Fruit fly (Drosophila melanogaster) whole organism, embryonic: ENCODE results near the gene Arl8.
A peak's percentile ranks its signal among the peaks of the same experiment; 100 is the strongest.

Experiments used
- Asciz ChIP-seq: fragments of 200-800 bp; sonication (Bioruptor generic); optimal IDR thresholded peaks from 2 replicates; lab custom pipeline; 2017; ENCODE audit warnings: missing biosample characterization, mild to moderate bottlenecking, missing genetic modification characterization, missing genetic modification reagents
- BtbVII ChIP-seq: fragments of 200-800 bp; sonication (Bioruptor generic); optimal IDR thresholded peaks from 3 replicates; lab custom pipeline; 2017; ENCODE audit warnings: missing biosample characterization, mild to moderate bottlenecking, missing genetic modification characterization
- CG11560 ChIP-seq: fragments of 200-800 bp; sonication (Bioruptor generic); IDR thresholded peaks from 3 replicates; pipeline ENCODE4 v1.3.6; 2022; ENCODE audit warnings: missing biosample characterization, missing genetic modification characterization
- CG12155 ChIP-seq: fragments of 200-800 bp; sonication (Bioruptor generic); optimal IDR thresholded peaks from 3 replicates; lab custom pipeline; 2016; ENCODE audit warnings: missing biosample characterization, missing genetic modification characterization
- CG12236 ChIP-seq: fragments of 200-800 bp; sonication (Bioruptor generic); optimal IDR thresholded peaks from 2 replicates; lab custom pipeline; 2016; ENCODE audit warnings: missing biosample characterization, missing genetic modification characterization
- CG12299 ChIP-seq: fragments of 200-800 bp; sonication (Bioruptor generic); optimal IDR thresholded peaks from 2 replicates; lab custom pipeline; 2018; ENCODE audit warnings: missing biosample characterization, mild to moderate bottlenecking, missing genetic modification characterization
- CG13123 ChIP-seq: fragments of 200-800 bp; sonication (Bioruptor generic); optimal IDR thresholded peaks from 2 replicates; lab custom pipeline; 2016; ENCODE audit warnings: missing biosample characterization, missing genetic modification characterization
- CG13894 ChIP-seq: fragments of 200-800 bp; sonication (Bioruptor generic); optimal IDR thresholded peaks from 3 replicates; lab custom pipeline; 2018; ENCODE audit warnings: missing biosample characterization, mild to moderate bottlenecking, missing genetic modification characterization, moderate library complexity
- CG14710 ChIP-seq: fragments of 200-800 bp; sonication (Bioruptor generic); optimal IDR thresholded peaks from 3 replicates; lab custom pipeline; 2019; ENCODE audit warnings: missing biosample characterization, mild to moderate bottlenecking, missing genetic modification characterization, moderate library complexity
- CG14965 ChIP-seq: fragments of 200-800 bp; sonication (Bioruptor generic); optimal IDR thresholded peaks from 2 replicates; lab custom pipeline; 2016; ENCODE audit warnings: missing biosample characterization, missing genetic modification characterization, borderline replicate concordance
- CG15514 ChIP-seq: fragments of 200-800 bp; sonication (Bioruptor generic); optimal IDR thresholded peaks from 3 replicates; lab custom pipeline; 2017; ENCODE audit warnings: missing biosample characterization, missing genetic modification characterization, mild to moderate bottlenecking, moderate library complexity, missing genetic modification reagents
- CG17359 ChIP-seq: fragments of 200-800 bp; sonication (Bioruptor generic); optimal IDR thresholded peaks from 3 replicates; lab custom pipeline; 2018; ENCODE audit warnings: missing biosample characterization, mild to moderate bottlenecking, missing genetic modification characterization, moderate library complexity
- CG17829 ChIP-seq: fragments of 200-800 bp; optimal IDR thresholded peaks from 2 replicates; lab custom pipeline; 2019; ENCODE audit warnings: missing biosample characterization, mild to moderate bottlenecking, missing genetic modification characterization, moderate library complexity
- CG18262 ChIP-seq: fragments of 200-800 bp; optimal IDR thresholded peaks from 3 replicates; lab custom pipeline; 2019; ENCODE audit warnings: missing biosample characterization, mild to moderate bottlenecking, missing genetic modification characterization, moderate library complexity
- CG2199 ChIP-seq: fragments of 200-800 bp; sonication (Bioruptor generic); IDR thresholded peaks from 3 replicates; pipeline ENCODE4 v1.3.6; 2022; ENCODE audit warnings: missing biosample characterization, missing genetic modification characterization
- CG2875 ChIP-seq: fragments of 200-800 bp; sonication (Bioruptor generic); optimal IDR thresholded peaks from 2 replicates; lab custom pipeline; 2017; ENCODE audit warnings: missing biosample characterization, mild to moderate bottlenecking, missing genetic modification characterization, missing genetic modification reagents
- CG4820 ChIP-seq: fragments of 200-800 bp; sonication (Bioruptor generic); optimal IDR thresholded peaks from 3 replicates; lab custom pipeline; 2016; ENCODE audit warnings: missing biosample characterization, missing genetic modification characterization
- CG7987 ChIP-seq: fragments of 200-800 bp; sonication (Bioruptor generic); optimal IDR thresholded peaks from 2 replicates; lab custom pipeline; 2018; ENCODE audit warnings: missing biosample characterization, mild to moderate bottlenecking, missing genetic modification characterization, moderate library complexity
- CG8089 ChIP-seq: fragments of 200-800 bp; sonication (Bioruptor generic); optimal IDR thresholded peaks from 3 replicates; lab custom pipeline; 2016; ENCODE audit warnings: missing biosample characterization, missing genetic modification characterization
- CG8924 ChIP-seq: fragments of 200-800 bp; optimal IDR thresholded peaks from 3 replicates; lab custom pipeline; 2019; ENCODE audit warnings: missing biosample characterization, mild to moderate bottlenecking, missing genetic modification characterization, moderate library complexity
- CG9215 ChIP-seq: fragments of 200-800 bp; sonication (Bioruptor generic); IDR thresholded peaks from 2 replicates; pipeline ENCODE4 v1.3.6; 2022; ENCODE audit warnings: missing biosample characterization, missing genetic modification characterization
- Eip74EF ChIP-seq, 2 experiments: fragments of 200-800 bp in 1 of 2; fragments of >200 bp in 1 of 2; sonication (Bioruptor generic) in 1 of 2; optimal IDR thresholded peaks; 2 replicates each; lab custom pipeline; 2017 to 2019; ENCODE audit warnings: missing biosample characterization in 2 of 2, missing genetic modification characterization in 2 of 2, mild to moderate bottlenecking in 1 of 2, moderate library complexity in 1 of 2
- Fer1 ChIP-seq: fragments of 200-800 bp; sonication (Bioruptor generic); optimal IDR thresholded peaks from 2 replicates; lab custom pipeline; 2017; ENCODE audit warnings: missing biosample characterization, mild to moderate bottlenecking, missing genetic modification characterization
- Meics ChIP-seq: fragments of 200-800 bp; sonication (Bioruptor generic); optimal IDR thresholded peaks from 2 replicates; lab custom pipeline; 2017; ENCODE audit warnings: missing biosample characterization, mild to moderate bottlenecking, missing genetic modification characterization
- NC2β ChIP-seq: fragments of 200-800 bp; sonication (Bioruptor generic); optimal IDR thresholded peaks from 2 replicates; lab custom pipeline; 2016; ENCODE audit warnings: missing biosample characterization, missing genetic modification characterization
- NfI ChIP-seq: fragments of 200-800 bp; sonication (Bioruptor generic); optimal IDR thresholded peaks from 3 replicates; lab custom pipeline; 2018; ENCODE audit warnings: missing biosample characterization, mild to moderate bottlenecking, missing genetic modification characterization, moderate library complexity
- Side ChIP-seq: fragments of 200-800 bp; sonication (Bioruptor generic); optimal IDR thresholded peaks from 2 replicates; lab custom pipeline; 2016; ENCODE audit warnings: missing biosample characterization, missing genetic modification characterization
- Sin3A ChIP-seq: fragments of >200 bp; optimal IDR thresholded peaks from 2 replicates; lab custom pipeline; 2018
- Sox100B ChIP-seq: fragments of 200-800 bp; sonication (Bioruptor generic); optimal IDR thresholded peaks from 3 replicates; lab custom pipeline; 2018; ENCODE audit warnings: missing biosample characterization, mild to moderate bottlenecking, missing genetic modification characterization
- Vsx1 ChIP-seq: fragments of 200-800 bp; sonication (Bioruptor generic); optimal IDR thresholded peaks from 2 replicates; lab custom pipeline; 2017; ENCODE audit warnings: missing biosample characterization, mild to moderate bottlenecking, missing genetic modification characterization, missing genetic modification reagents
- ap ChIP-seq: fragments of 200-800 bp; sonication (Bioruptor generic); IDR thresholded peaks from 2 replicates; pipeline ENCODE4 v1.3.6; 2022; ENCODE audit warnings: missing biosample characterization, missing genetic modification characterization
- bigmax ChIP-seq: fragments of 200-800 bp; sonication (Bioruptor generic); optimal IDR thresholded peaks from 2 replicates; lab custom pipeline; 2018; ENCODE audit warnings: missing biosample characterization, mild to moderate bottlenecking, missing genetic modification characterization
- caup ChIP-seq: fragments of 200-800 bp; sonication (Bioruptor generic); optimal IDR thresholded peaks from 3 replicates; lab custom pipeline; 2017; ENCODE audit warnings: missing biosample characterization, mild to moderate bottlenecking, missing genetic modification characterization, moderate library complexity; ENCODE audit not compliant: severe bottlenecking
- dmrt11E ChIP-seq: fragments of 200-800 bp; sonication (Bioruptor generic); optimal IDR thresholded peaks from 3 replicates; lab custom pipeline; 2018; ENCODE audit warnings: missing biosample characterization, mild to moderate bottlenecking, missing genetic modification characterization, moderate library complexity
- eve ChIP-seq, 2 experiments: fragments of >200 bp; optimal IDR thresholded peaks; 2 replicates each; lab custom pipeline; 2017; ENCODE audit warnings: missing biosample characterization in 2 of 2, missing genetic modification characterization in 2 of 2
- gsb-n ChIP-seq: fragments of 200-800 bp; sonication (Bioruptor generic); optimal IDR thresholded peaks from 3 replicates; lab custom pipeline; 2018; ENCODE audit warnings: missing biosample characterization, mild to moderate bottlenecking, missing genetic modification characterization
- insv ChIP-seq, 2 experiments: fragments of 200-800 bp; sonication (Bioruptor generic); optimal IDR thresholded peaks; 3 replicates each; lab custom pipeline; 2016 to 2018; ENCODE audit warnings: missing biosample characterization in 2 of 2, missing genetic modification characterization in 2 of 2
- kay ChIP-seq: fragments of 200-800 bp; sonication (Bioruptor generic); optimal IDR thresholded peaks from 2 replicates; lab custom pipeline; 2016; ENCODE audit warnings: missing biosample characterization, missing genetic modification characterization
- nom ChIP-seq: fragments of 200-800 bp; sonication (Bioruptor generic); optimal IDR thresholded peaks from 2 replicates; lab custom pipeline; 2017; ENCODE audit warnings: missing biosample characterization, missing genetic modification characterization, mild to moderate bottlenecking, moderate library complexity, missing genetic modification reagents
- odd ChIP-seq: fragments of 200-800 bp; sonication (Bioruptor generic); optimal IDR thresholded peaks from 2 replicates; lab custom pipeline; 2017; ENCODE audit warnings: missing biosample characterization, mild to moderate bottlenecking, missing genetic modification characterization
- onecut ChIP-seq: fragments of 200-800 bp; sonication (Bioruptor generic); IDR thresholded peaks from 2 replicates; pipeline ENCODE4 v1.3.6; 2022; ENCODE audit warnings: missing biosample characterization, missing genetic modification characterization
- pan ChIP-seq, 4 experiments: fragments of >200 bp in 3 of 4; fragments of 200-800 bp in 1 of 4; sonication (Bioruptor generic) in 1 of 4; optimal IDR thresholded peaks in 3 of 4; IDR thresholded peaks in 1 of 4; 2 replicates each; pipeline versions ENCODE4 v1.3.6 to Lab custom; 2017 to 2022; ENCODE audit warnings: missing biosample characterization in 2 of 4, missing genetic modification characterization in 2 of 4, mixed read lengths in 1 of 4
- psq ChIP-seq: fragments of 200-800 bp; sonication (Bioruptor generic); optimal IDR thresholded peaks from 2 replicates; lab custom pipeline; 2017; ENCODE audit warnings: missing biosample characterization, missing genetic modification characterization
- pum ChIP-seq: fragments of 200-800 bp; sonication (Bioruptor generic); optimal IDR thresholded peaks from 2 replicates; lab custom pipeline; 2016; ENCODE audit warnings: missing biosample characterization, missing genetic modification characterization
- schlank ChIP-seq: fragments of 200-800 bp; sonication (Bioruptor generic); optimal IDR thresholded peaks from 2 replicates; lab custom pipeline; 2018; ENCODE audit warnings: missing biosample characterization, mild to moderate bottlenecking, missing genetic modification characterization
- sens ChIP-seq: fragments of 200-800 bp; sonication (Bioruptor generic); peaks from one replicate; lab custom pipeline; 2016; ENCODE audit warnings: missing biosample characterization, missing genetic modification characterization
- seq ChIP-seq: fragments of 200-800 bp; sonication (Bioruptor generic); IDR thresholded peaks from 2 replicates; pipeline ENCODE4 v1.3.6; 2022; ENCODE audit warnings: missing biosample characterization, missing genetic modification characterization
- sqz ChIP-seq: fragments of 200-800 bp; sonication (Bioruptor generic); optimal IDR thresholded peaks from 3 replicates; lab custom pipeline; 2018; ENCODE audit warnings: missing biosample characterization, mild to moderate bottlenecking, missing genetic modification characterization
- stwl ChIP-seq: fragments of 200-800 bp; sonication (Bioruptor generic); optimal IDR thresholded peaks from 3 replicates; lab custom pipeline; 2018; ENCODE audit warnings: missing biosample characterization, mild to moderate bottlenecking, missing genetic modification characterization, moderate library complexity

Arl8 gene

DNA sequence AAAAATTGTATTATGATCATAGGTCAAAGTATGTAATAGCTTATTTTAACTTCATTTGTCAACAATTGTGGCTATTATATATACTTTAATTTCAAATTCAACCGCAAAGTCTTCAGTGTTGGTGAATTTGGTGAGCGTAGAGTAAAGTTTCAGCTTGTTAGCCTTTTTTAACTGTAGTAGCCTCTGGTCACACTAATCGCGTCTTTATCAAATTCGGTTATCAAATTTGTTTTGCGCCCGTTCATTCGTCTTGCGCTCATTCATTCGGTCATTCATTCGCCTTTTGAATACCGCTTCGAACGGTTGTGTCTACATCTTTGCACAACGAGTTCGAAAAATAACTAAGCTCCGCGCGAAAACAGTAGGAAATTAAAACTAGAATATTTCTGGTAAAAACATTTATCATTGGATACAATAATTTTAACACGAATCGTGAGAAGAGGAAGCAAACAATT, 21.3 kb upstream of the Arl8 start, which contains the start of gene puc (continued):
- TF ChIP-seq odd (peak; percentile 22), Meics (peak; percentile 31), CG14965 (no peak), nom (GFP tag; lab: Kevin White, UChicago) (peak; percentile 68), BtbVII (GFP tag; lab: Kevin White, UChicago) (peak; percentile 5), sens (GFP tag; lab: Kevin White, UChicago) (peak; percentile 79), sqz (peak; percentile 8), Vsx1 (GFP tag; lab: Kevin White, UChicago) (no peak), schlank (peak; percentile 51), insv (GFP tag; optimal IDR thresholded peaks at IDR 0.05; lab: Kevin White, UChicago) (peak in 1 of 2 experiments; percentile 45), seq (GFP tag; lab: Robert Waterston, UW) (no peak), kay (GFP tag; lab: Kevin White, UChicago) (peak; percentile 5), CG4820 (GFP tag; lab: Kevin White, UChicago) (peak; percentile 10), CG13123 (GFP tag; lab: Kevin White, UChicago) (no peak), gsb-n (tag; lab: Kevin White, UChicago) (peak; percentile 30), CG8089 (GFP tag; lab: Kevin White, UChicago) (no peak), CG2199 (GFP tag; lab: Robert Waterston, UW) (no peak), Asciz (GFP tag; lab: Kevin White, UChicago) (peak; percentile 30), Eip74EF (GFP tag; optimal IDR thresholded peaks at IDR 0.05; lab: Kevin White, UChicago) (peak in 1 of 2 experiments; percentile 35), CG11560 (tag; lab: Robert Waterston, UW) (no peak), pum (GFP tag; lab: Kevin White, UChicago) (peak; percentile 12), CG7987 (GFP tag; lab: Kevin White, UChicago) (peak; percentile 72), CG14710 (tag; lab: Kevin White, UChicago) (peak; percentile 59), CG8924 (peak; percentile 70), CG13894 (tag; lab: Kevin White, UChicago) (peak; percentile 70), CG9215 (GFP tag; lab: Robert Waterston, UW) (no peak), Side (peak; percentile 49), CG12155 (GFP tag; lab: Kevin White, UChicago) (peak; percentile 5), CG18262 (peak; percentile 3), caup (GFP tag; lab: Kevin White, UChicago) (peak; percentile 68), NC2β (GFP tag; lab: Kevin White, UChicago) (peak; percentile 61), onecut (GFP tag; lab: Robert Waterston, UW) (peak; percentile 15; the same call in 1 of the 2 replicates), stwl (peak; percentile 54), psq (GFP tag; lab: Kevin White, UChicago) (peak; percentile 93), dmrt11E (tag; lab: Kevin White, UChicago) (peak; percentile 15), Sin3A (lab: Kevin White, UChicago) (no peak), Sox100B (GFP tag; lab: Kevin White, UChicago) (no peak), CG2875 (GFP tag; lab: Kevin White, UChicago) (peak; percentile 42), ap (GFP tag; lab: Robert Waterston, UW) (no peak), eve (GFP tag; optimal IDR thresholded peaks at IDR 0.05; lab: Kevin White, UChicago) (peak in 1 of 2 experiments; percentile 58), CG17359 (tag; lab: Kevin White, UChicago) (peak; percentile 51), pan (optimal IDR thresholded peaks at IDR 0.05; lab: Kevin White, UChicago) (no peak), pan (GFP tag; optimal IDR thresholded peaks at IDR 0.05 in 1 of 2, IDR thresholded peaks at IDR 0.05 in 1 of 2) (no peak), CG12236 (peak; percentile 72), Fer1 (GFP tag; lab: Kevin White, UChicago) (peak; percentile 52), bigmax (GFP tag; lab: Kevin White, UChicago) (peak; percentile 26), NfI (GFP tag; lab: Kevin White, UChicago) (peak; percentile 48), CG12299 (tag; lab: Kevin White, UChicago) (peak; percentile 33), CG15514 (GFP tag; lab: Kevin White, UChicago) (peak; percentile 75), CG17829 (tag; lab: Kevin White, UChicago) (peak; percentile 25)
